Worm (Caenorhabditis elegans) whole organism, L4 larva: ENCODE results near the gene mmcm-1.

ENCODE experiments used
- F26F4.8 ChIP-seq: fragments of 200-800 bp; sonication (Bioruptor generic); conservative IDR thresholded peaks from 2 replicates; pipeline ENCODE4 v1.3.6; 2022; ENCODE audit warnings: missing genetic modification characterization, missing compliant biosample characterization
- T26A8.4 ChIP-seq: fragments of 200-800 bp; sonication (Bioruptor generic); IDR thresholded peaks from 2 replicates; pipeline ENCODE4 v1.3.6; 2022; ENCODE audit warnings: missing genetic modification characterization, missing compliant biosample characterization
- Y5F2A.4 ChIP-seq: fragments of 200-800 bp; sonication (Bioruptor generic); optimal IDR thresholded peaks from 2 replicates; lab custom pipeline; 2018; ENCODE audit warnings: mild to moderate bottlenecking, missing genetic modification characterization, missing compliant biosample characterization
- ZK337.2 ChIP-seq: fragments of 200-800 bp; sonication (Bioruptor generic); IDR thresholded peaks from 2 replicates; pipeline ENCODE4 v1.3.6; 2022; ENCODE audit warnings: missing genetic modification reagents, missing genetic modification characterization, missing compliant biosample characterization
- ZK546.5 ChIP-seq, 2 experiments: sonication (generic microtip); optimal IDR thresholded peaks; 2 replicates each; lab custom pipeline; 2017; ENCODE audit warnings: missing biosample characterization in 2 of 2, missing genetic modification characterization in 2 of 2
- aha-1 ChIP-seq: fragments of 150-350 bp; peaks from one replicate; lab custom pipeline; 2014; ENCODE audit warnings: missing biosample characterization, missing genetic modification characterization
- arid-1 ChIP-seq: fragments of 200-800 bp; sonication (Bioruptor generic); conservative IDR thresholded peaks from 2 replicates; pipeline ENCODE4 v1.3.6; 2022; ENCODE audit warnings: missing genetic modification reagents, missing genetic modification characterization, missing compliant biosample characterization
- attf-4 ChIP-seq: sonication (generic microtip); optimal IDR thresholded peaks from 3 replicates; lab custom pipeline; 2017; ENCODE audit warnings: missing biosample characterization, missing genetic modification characterization
- daf-12 ChIP-seq: fragments of 150-350 bp; optimal IDR thresholded peaks from 2 replicates; lab custom pipeline; 2014; ENCODE audit warnings: missing biosample characterization, missing genetic modification reagents, missing genetic modification characterization
- daf-16 ChIP-seq, 3 experiments: sonication (generic microtip); optimal IDR thresholded peaks; 2 replicates each; lab custom pipeline; 2016 to 2017; ENCODE audit warnings: missing genetic modification characterization in 3 of 3, missing genetic modification reagents in 3 of 3, mild to moderate bottlenecking in 2 of 3, missing compliant biosample characterization in 2 of 3, missing biosample characterization in 1 of 3, moderate library complexity in 1 of 3
- dmd-6 ChIP-seq: fragments of 200-800 bp; sonication (Bioruptor generic); IDR thresholded peaks from 2 replicates; pipeline ENCODE4 v1.3.6; 2022; ENCODE audit warnings: missing genetic modification reagents, missing genetic modification characterization, missing compliant biosample characterization
- duxl-1 ChIP-seq: sonication (generic microtip); optimal IDR thresholded peaks from 2 replicates; lab custom pipeline; 2016; ENCODE audit warnings: mild to moderate bottlenecking, missing genetic modification characterization, moderate library complexity, missing compliant biosample characterization; ENCODE audit not compliant: poor library complexity
- dve-1 ChIP-seq: sonication (generic microtip); optimal IDR thresholded peaks from 2 replicates; lab custom pipeline; 2017; ENCODE audit warnings: antibody characterized with exemption, mild to moderate bottlenecking, missing genetic modification characterization, missing compliant biosample characterization; ENCODE audit not compliant: insufficient read depth
- egl-27 ChIP-seq: sonication (generic microtip); optimal IDR thresholded peaks from 3 replicates; lab custom pipeline; 2017; ENCODE audit warnings: missing biosample characterization, missing genetic modification reagents, missing genetic modification characterization
- egl-43 ChIP-seq: fragments of 200-800 bp; sonication (Bioruptor generic); IDR thresholded peaks from 2 replicates; pipeline ENCODE4 v1.3.6; 2022; ENCODE audit warnings: missing genetic modification reagents, missing genetic modification characterization, missing compliant biosample characterization
- fos-1 ChIP-seq: fragments of 150-350 bp; optimal IDR thresholded peaks from 2 replicates; lab custom pipeline; 2014; ENCODE audit warnings: missing biosample characterization, missing genetic modification characterization
- hlh-30 ChIP-seq: sonication (generic microtip); optimal IDR thresholded peaks from 2 replicates; lab custom pipeline; 2017; ENCODE audit warnings: antibody characterized with exemption, mild to moderate bottlenecking, missing genetic modification characterization, missing compliant biosample characterization; ENCODE audit not compliant: insufficient read depth
- lim-7 ChIP-seq: fragments of 200-800 bp; sonication (Bioruptor generic); IDR thresholded peaks from 2 replicates; pipeline ENCODE4 v1.3.6; 2022; ENCODE audit warnings: missing genetic modification characterization, missing compliant biosample characterization
- lin-29 ChIP-seq: fragments of 200-800 bp; sonication (Bioruptor generic); IDR thresholded peaks from 2 replicates; pipeline ENCODE4 v1.3.6; 2022; ENCODE audit warnings: missing genetic modification reagents, missing genetic modification characterization, missing compliant biosample characterization
- lin-38 ChIP-seq: fragments of 200-800 bp; sonication (Bioruptor generic); IDR thresholded peaks from 2 replicates; pipeline ENCODE4 v1.3.6; 2022; ENCODE audit warnings: missing genetic modification reagents, missing genetic modification characterization, missing compliant biosample characterization
- mdl-1 ChIP-seq, 2 experiments: fragments of 150-350 bp in 1 of 2; sonication (generic microtip) in 1 of 2; optimal IDR thresholded peaks; 2 replicates each; lab custom pipeline; 2014 to 2017; ENCODE audit warnings: missing biosample characterization in 2 of 2, missing genetic modification characterization in 2 of 2
- mdt-29 ChIP-seq: fragments of 200-800 bp; sonication (Bioruptor generic); IDR thresholded peaks from 2 replicates; pipeline ENCODE4 v1.3.6; 2022; ENCODE audit warnings: missing genetic modification reagents, missing genetic modification characterization, missing compliant biosample characterization
- mep-1 ChIP-seq: fragments of 150-350 bp; sonication (generic microtip); optimal IDR thresholded peaks from 3 replicates; lab custom pipeline; 2014; ENCODE audit warnings: missing biosample characterization, missing genetic modification characterization
- nhr-10 ChIP-seq: fragments of 150-350 bp; optimal IDR thresholded peaks from 2 replicates; lab custom pipeline; 2014; ENCODE audit warnings: missing biosample characterization, missing genetic modification characterization
- nhr-102 ChIP-seq: sonication (generic microtip); optimal IDR thresholded peaks from 2 replicates; lab custom pipeline; 2016; ENCODE audit warnings: mild to moderate bottlenecking, missing genetic modification characterization, moderate library complexity, missing compliant biosample characterization
- nhr-11 ChIP-seq: fragments of 150-350 bp; optimal IDR thresholded peaks from 2 replicates; lab custom pipeline; 2014; ENCODE audit warnings: missing biosample characterization, missing genetic modification characterization
- nhr-237 ChIP-seq: sonication (generic microtip); optimal IDR thresholded peaks from 2 replicates; lab custom pipeline; 2017; ENCODE audit warnings: missing biosample characterization, missing genetic modification characterization
- nhr-28 ChIP-seq: fragments of 150-350 bp; optimal IDR thresholded peaks from 2 replicates; lab custom pipeline; 2014; ENCODE audit warnings: missing biosample characterization, missing genetic modification characterization
- nhr-42 ChIP-seq: fragments of 200-800 bp; sonication (Bioruptor generic); IDR thresholded peaks from 2 replicates; pipeline ENCODE4 v1.3.6; 2022; ENCODE audit warnings: missing genetic modification characterization, missing compliant biosample characterization
- nhr-48 ChIP-seq: sonication (generic microtip); optimal IDR thresholded peaks from 2 replicates; lab custom pipeline; 2016; ENCODE audit warnings: mild to moderate bottlenecking, missing genetic modification characterization, missing compliant biosample characterization
- nhr-76 ChIP-seq: fragments of 150-350 bp; optimal IDR thresholded peaks from 2 replicates; lab custom pipeline; 2014; ENCODE audit warnings: missing biosample characterization, missing genetic modification characterization
- pha-4 ChIP-seq, 2 experiments: fragments of 150-350 bp in 1 of 2; fragments of 200-800 bp in 1 of 2; sonication (Bioruptor generic) in 1 of 2; IDR thresholded peaks in 1 of 2; optimal IDR thresholded peaks in 1 of 2; 2 replicates each; pipeline versions ENCODE4 v1.3.6 to Lab custom; 2014 to 2022; ENCODE audit warnings: missing genetic modification characterization in 2 of 2, missing genetic modification reagents in 2 of 2, missing biosample characterization in 1 of 2, missing compliant biosample characterization in 1 of 2
- php-3 ChIP-seq: fragments of 200-800 bp; sonication (Bioruptor generic); IDR thresholded peaks from 2 replicates; pipeline ENCODE4 v1.3.6; 2022; ENCODE audit warnings: missing genetic modification reagents, missing genetic modification characterization, missing compliant biosample characterization
- pqm-1 ChIP-seq: sonication (generic microtip); optimal IDR thresholded peaks from 2 replicates; lab custom pipeline; 2017; ENCODE audit warnings: missing biosample characterization, missing genetic modification characterization
- rbr-2 ChIP-seq: sonication (generic microtip); optimal IDR thresholded peaks from 2 replicates; lab custom pipeline; 2016; ENCODE audit warnings: missing genotype, missing genetic modification characterization, missing compliant biosample characterization
- sdz-12 ChIP-seq: fragments of 200-800 bp; sonication (Bioruptor generic); optimal IDR thresholded peaks from 2 replicates; lab custom pipeline; 2018; ENCODE audit warnings: mild to moderate bottlenecking, missing genetic modification characterization, missing compliant biosample characterization
- skn-1 ChIP-seq: fragments of 150-350 bp; optimal IDR thresholded peaks from 2 replicates; lab custom pipeline; 2014; ENCODE audit warnings: missing biosample characterization, missing genetic modification characterization
- snpc-1.2 ChIP-seq: fragments of 200-800 bp; sonication (Bioruptor generic); IDR thresholded peaks from 2 replicates; pipeline ENCODE4 v1.3.6; 2022; ENCODE audit warnings: missing genetic modification reagents, missing genetic modification characterization, missing compliant biosample characterization
- snpc-4 ChIP-seq: fragments of 150-350 bp; optimal IDR thresholded peaks from 2 replicates; lab custom pipeline; 2014; ENCODE audit warnings: missing biosample characterization, missing genetic modification characterization
- tra-1 ChIP-seq: fragments of 200-800 bp; sonication (Bioruptor generic); IDR thresholded peaks from 2 replicates; pipeline ENCODE4 v1.3.6; 2022; ENCODE audit warnings: missing genetic modification reagents, missing genetic modification characterization, missing compliant biosample characterization
- unc-130 ChIP-seq: sonication (generic microtip); optimal IDR thresholded peaks from 2 replicates; lab custom pipeline; 2016; ENCODE audit warnings: missing genetic modification reagents, missing genetic modification characterization, missing compliant biosample characterization
- unc-39 ChIP-seq: sonication (generic microtip); optimal IDR thresholded peaks from 2 replicates; lab custom pipeline; 2017; ENCODE audit warnings: missing biosample characterization, missing genetic modification characterization
- vab-7 ChIP-seq: fragments of 200-800 bp; sonication (Bioruptor generic); IDR thresholded peaks from 2 replicates; pipeline ENCODE4 v1.3.6; 2022; ENCODE audit warnings: missing genetic modification reagents, missing genetic modification characterization, missing compliant biosample characterization
- zag-1 ChIP-seq: fragments of 150-350 bp; optimal IDR thresholded peaks from 2 replicates; lab custom pipeline; 2014; ENCODE audit warnings: missing biosample characterization, missing genetic modification characterization
- ztf-11 ChIP-seq: fragments of 150-350 bp; optimal IDR thresholded peaks from 2 replicates; lab custom pipeline; 2014; ENCODE audit warnings: missing biosample characterization, missing genetic modification characterization

mmcm-1 gene

DNA sequence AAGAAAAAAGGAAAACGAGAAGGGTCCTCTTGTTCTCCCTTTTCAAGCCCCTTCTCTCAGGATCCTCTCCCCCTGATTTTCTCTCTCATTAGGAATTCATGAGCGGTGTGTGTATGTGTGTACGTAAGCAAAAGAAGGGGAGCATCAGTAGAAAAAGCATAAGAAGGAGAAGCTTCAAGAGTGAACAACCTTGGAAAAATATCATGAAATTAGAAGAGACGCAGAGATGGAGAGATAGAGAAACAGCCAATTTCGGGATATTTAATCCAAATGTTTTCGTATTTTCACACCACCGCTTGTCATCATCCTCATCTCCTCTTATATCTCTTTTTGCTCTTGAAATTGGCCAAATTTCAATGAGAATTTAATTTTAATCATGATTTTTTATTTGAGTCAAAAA lies 24.3 kb downstream of the mmcm-1 start:
- TF ChIP-seq nhr-237 (no peak), mdt-29 (no peak), aha-1 (peak; percentile 7), unc-39 (tag; lab: Kevin White, UChicago) (no peak), nhr-102 (tag; lab: Kevin White, UChicago) (no peak), nhr-10 (tag; lab: Kevin White, UChicago) (no peak), php-3 (no peak)

DNA sequence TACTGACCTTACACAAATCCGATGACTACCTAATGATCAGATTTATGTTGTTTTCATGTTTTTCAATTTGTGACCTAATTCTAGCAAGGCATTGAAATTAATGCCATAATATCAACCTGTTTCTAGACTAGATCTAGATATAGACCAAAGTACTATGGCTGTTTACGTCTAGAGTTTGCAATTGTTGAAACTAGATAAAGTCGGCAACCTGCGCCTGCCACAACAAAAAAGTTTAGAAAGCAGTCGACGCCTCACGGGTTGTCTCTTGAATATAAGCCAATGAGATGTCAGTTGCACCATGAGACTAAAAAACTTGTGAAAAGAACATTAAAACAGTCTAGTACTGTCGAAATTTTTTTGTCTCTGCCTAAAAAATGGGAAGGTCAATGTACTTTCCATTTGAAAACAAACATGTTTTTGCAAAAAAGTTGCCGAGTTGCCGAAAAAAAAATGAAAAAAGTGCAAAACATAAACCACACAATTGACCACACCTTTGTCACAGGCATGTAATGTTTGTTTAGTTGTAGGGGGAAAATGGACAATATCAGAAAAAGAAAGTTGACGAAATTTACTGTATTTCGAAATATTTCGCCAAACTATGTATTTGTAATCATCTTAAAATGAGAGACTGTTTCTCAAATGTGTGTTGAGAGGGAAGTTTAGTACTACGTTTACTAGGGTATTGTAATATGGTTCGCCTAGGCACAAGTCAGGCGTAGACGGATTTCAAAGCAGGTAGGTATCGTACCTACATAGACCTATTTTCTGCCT lies 28.3 kb downstream of the mmcm-1 start:
- TF ChIP-seq nhr-28 (tag; lab: Kevin White, UChicago): peak; percentile 48
- TF ChIP-seq ZK546.5 (tag; optimal IDR thresholded peaks at IDR 0.05; lab: Kevin White, UChicago): no peak
- peak; percentile 7 for TF ChIP-seq hlh-30 (tag; lab: Kevin White, UChicago)
- TF ChIP-seq ztf-11 (tag; lab: Kevin White, UChicago): no peak

DNA sequence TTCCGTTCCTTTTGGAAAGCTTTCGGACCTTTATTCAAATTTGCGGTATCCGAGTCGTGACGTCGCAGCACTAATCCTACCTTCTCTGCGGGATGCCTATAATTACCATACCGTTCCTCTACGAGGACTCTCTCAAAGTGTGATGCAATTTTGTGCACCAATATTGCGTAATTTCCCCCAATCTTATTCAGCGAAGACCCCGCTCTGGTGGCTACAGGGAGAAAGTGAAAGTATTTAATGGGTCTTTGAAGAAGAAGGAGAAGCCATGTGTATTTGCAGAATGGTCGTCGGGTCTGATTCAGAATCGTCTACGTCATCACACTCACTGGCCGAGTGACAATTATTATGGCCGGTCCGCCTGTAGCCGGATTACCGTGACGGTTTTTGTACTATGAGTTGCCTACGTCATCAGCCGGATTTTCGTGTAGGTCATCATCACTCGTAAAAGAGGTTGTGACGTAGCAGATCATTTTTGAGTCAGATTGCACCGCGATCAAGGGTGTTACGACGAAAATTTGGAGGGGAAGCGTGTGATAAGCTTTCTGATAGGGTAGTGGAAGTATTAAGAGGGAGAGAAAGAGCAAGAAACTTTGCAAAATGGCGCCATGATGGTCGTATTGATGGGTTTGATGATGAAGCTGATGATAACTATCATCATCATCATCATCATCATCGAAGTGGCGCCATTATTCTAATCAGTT lies 31.1 kb downstream of the mmcm-1 start:
- TF ChIP-seq skn-1 (tag; lab: Kevin White, UChicago): no peak
- TF ChIP-seq snpc-1.2: no peak
- TF ChIP-seq egl-43: no peak
- no peak for TF ChIP-seq tra-1 (GFP tag; lab: Robert Waterston, UW)
- no peak for TF ChIP-seq arid-1 (GFP tag; lab: Robert Waterston, UW)
- TF ChIP-seq vab-7 (GFP tag; lab: Robert Waterston, UW): no peak
- TF ChIP-seq Y5F2A.4: no peak
- TF ChIP-seq lim-7 (GFP tag; lab: Robert Waterston, UW): no peak
- TF ChIP-seq zag-1 (tag; lab: Kevin White, UChicago): no peak
- TF ChIP-seq duxl-1 (tag; lab: Kevin White, UChicago): no peak
- no peak for TF ChIP-seq attf-4 (tag; lab: Kevin White, UChicago)
- no peak for TF ChIP-seq nhr-48 (tag; lab: Kevin White, UChicago)
- TF ChIP-seq nhr-76 (tag; lab: Kevin White, UChicago): no peak
- no peak for TF ChIP-seq F26F4.8 (GFP tag; lab: Robert Waterston, UW)
- TF ChIP-seq pha-4 (GFP tag; IDR thresholded peaks at IDR 0.05; lab: Robert Waterston, UW): no peak
- TF ChIP-seq pha-4 (tag; optimal IDR thresholded peaks at IDR 0.05; lab: Kevin White, UChicago): no peak
- no peak for TF ChIP-seq nhr-102 (tag; lab: Kevin White, UChicago)
- no peak for TF ChIP-seq lin-38 (GFP tag; lab: Robert Waterston, UW)
- peak; percentile 28 for TF ChIP-seq nhr-28 (tag; lab: Kevin White, UChicago)
- TF ChIP-seq dmd-6 (GFP tag; lab: Robert Waterston, UW): peak; percentile 42
- TF ChIP-seq T26A8.4 (GFP tag; lab: Robert Waterston, UW): no peak
- no peak for TF ChIP-seq daf-16 (GFP tag; optimal IDR thresholded peaks at IDR 0.05; lab: Kevin White, UChicago)
- TF ChIP-seq daf-16 (tag; optimal IDR thresholded peaks at IDR 0.05; lab: Kevin White, UChicago): peak; percentile 3
- TF ChIP-seq mep-1 (tag; lab: Kevin White, UChicago): no peak
- TF ChIP-seq snpc-4 (tag; lab: Kevin White, UChicago): no peak
- no peak for TF ChIP-seq daf-12 (tag; lab: Kevin White, UChicago)
- TF ChIP-seq nhr-42 (GFP tag; lab: Robert Waterston, UW): no peak
- no peak for TF ChIP-seq fos-1
- peak; percentile 52 for TF ChIP-seq aha-1
- no peak for TF ChIP-seq php-3
- no peak for TF ChIP-seq rbr-2
- no peak for TF ChIP-seq mdl-1 (tag; optimal IDR thresholded peaks at IDR 0.05; lab: Kevin White, UChicago)
- TF ChIP-seq pqm-1: peak; percentile 41
- TF ChIP-seq nhr-11: no peak
- TF ChIP-seq ZK337.2 (GFP tag; lab: Robert Waterston, UW): no peak
- no peak for TF ChIP-seq lin-29
- TF ChIP-seq dve-1 (tag; lab: Kevin White, UChicago): peak; percentile 16
- no peak for TF ChIP-seq egl-27 (tag; lab: Kevin White, UChicago)
- no peak for TF ChIP-seq unc-130
- no peak for TF ChIP-seq sdz-12 (GFP tag; lab: Kevin White, UChicago)
